Worm (Caenorhabditis elegans): Measurements from ENCODE around the gene Y73C8C.12.

DNA sequence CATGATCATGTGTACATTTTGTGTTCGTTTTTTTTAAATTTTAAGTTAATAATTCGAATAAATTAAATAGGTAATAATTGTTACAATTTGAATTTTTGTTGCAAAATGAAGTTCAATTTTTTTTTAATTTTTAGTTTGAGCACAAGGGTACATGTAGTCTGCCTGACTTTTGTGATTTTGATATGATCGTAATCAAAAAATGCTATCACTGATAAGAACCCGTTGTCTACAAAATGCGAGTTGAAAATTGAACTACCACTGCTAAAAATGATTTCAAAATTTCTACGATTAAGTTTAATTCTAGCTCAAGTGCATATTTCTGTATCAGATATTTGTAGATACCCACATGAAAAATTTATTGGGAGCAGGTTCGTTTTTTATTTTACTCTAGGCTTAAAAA lies 6.8 kb upstream of the Y73C8C.12 start, which contains the start of gene clec-210:
- TF ChIP-seq flt-1 (GFP tag; IDR thresholded peaks at IDR 0.05) (no peak), hmg-4 (GFP tag; optimal IDR thresholded peaks at IDR 0.05) (no peak), hmbx-1 (tag; optimal IDR thresholded peaks at IDR 0.05) (no peak), ama-1 (optimal IDR thresholded peaks at IDR 0.05) (no peak), scrt-1 (GFP tag; IDR thresholded peaks at IDR 0.05) (no peak), tbx-11 (GFP tag; IDR thresholded peaks at IDR 0.05) (no peak), pes-1 (GFP tag; IDR thresholded peaks at IDR 0.05) (no peak)

Data from whole organism, early embryonic.